Worm (Caenorhabditis elegans) whole organism, L4 larva: ENCODE results near the gene mbl-1.

Experiments used
- aly-2 ChIP-seq: sonication (generic microtip); optimal IDR thresholded peaks from 2 replicates; lab custom pipeline; 2018; ENCODE audit warnings: missing biosample characterization, missing genetic modification characterization
- ceh-82 ChIP-seq: sonication (generic microtip); optimal IDR thresholded peaks from 2 replicates; lab custom pipeline; 2017; ENCODE audit warnings: missing biosample characterization, missing genetic modification characterization
- dmd-9 ChIP-seq: fragments of 200-800 bp; sonication (Bioruptor generic); IDR thresholded peaks from 2 replicates; pipeline ENCODE4 v1.3.6; 2022; ENCODE audit warnings: missing genetic modification reagents, missing genetic modification characterization, missing compliant biosample characterization
- fos-1 ChIP-seq: fragments of 150-350 bp; optimal IDR thresholded peaks from 2 replicates; lab custom pipeline; 2014; ENCODE audit warnings: missing biosample characterization, missing genetic modification characterization
- nhr-10 ChIP-seq: fragments of 150-350 bp; optimal IDR thresholded peaks from 2 replicates; lab custom pipeline; 2014; ENCODE audit warnings: missing biosample characterization, missing genetic modification characterization
- pha-4 ChIP-seq, 2 experiments: fragments of 150-350 bp in 1 of 2; fragments of 200-800 bp in 1 of 2; sonication (Bioruptor generic) in 1 of 2; IDR thresholded peaks in 1 of 2; optimal IDR thresholded peaks in 1 of 2; 2 replicates each; pipeline versions ENCODE4 v1.3.6 to Lab custom; 2014 to 2022; ENCODE audit warnings: missing genetic modification characterization in 2 of 2, missing genetic modification reagents in 2 of 2, missing biosample characterization in 1 of 2, missing compliant biosample characterization in 1 of 2
- skn-1 ChIP-seq: fragments of 150-350 bp; optimal IDR thresholded peaks from 2 replicates; lab custom pipeline; 2014; ENCODE audit warnings: missing biosample characterization, missing genetic modification characterization
- zfp-3 ChIP-seq: fragments of 200-800 bp; sonication (Bioruptor generic); conservative IDR thresholded peaks from 2 replicates; pipeline ENCODE4 v1.3.6; 2022; ENCODE audit warnings: missing genetic modification reagents, missing genetic modification characterization, missing compliant biosample characterization

ce11 chrX:16995149-16995885 lies 16.9 kb downstream of the mbl-1 start:
- no peak for TF ChIP-seq dmd-9
- no peak for TF ChIP-seq aly-2 (tag; lab: Kevin White, UChicago)
- no peak for TF ChIP-seq ceh-82 (tag; lab: Kevin White, UChicago)
- no peak for TF ChIP-seq pha-4 (GFP tag; IDR thresholded peaks at IDR 0.05; lab: Robert Waterston, UW)
- TF ChIP-seq pha-4 (tag; optimal IDR thresholded peaks at IDR 0.05; lab: Kevin White, UChicago) = no peak
- no peak for TF ChIP-seq nhr-10 (tag; lab: Kevin White, UChicago)
- no peak for TF ChIP-seq skn-1 (tag; lab: Kevin White, UChicago)
- no peak for TF ChIP-seq zfp-3 (GFP tag; lab: Robert Waterston, UW)
- TF ChIP-seq fos-1 (tag; lab: Kevin White, UChicago) = no peak
